Worm (Caenorhabditis elegans) whole organism, L1 larva: ENCODE data around the gene T28A11.22.

Experiments used
- C04F5.9 ChIP-seq: sonication (generic microtip); optimal IDR thresholded peaks from 2 replicates; lab custom pipeline; 2016; ENCODE audit warnings: missing genetic modification characterization, missing compliant biosample characterization
- ama-1 ChIP-seq: fragments of 150-350 bp; optimal IDR thresholded peaks from 2 replicates; lab custom pipeline; 2014
- blmp-1 ChIP-seq: fragments of 150-350 bp; optimal IDR thresholded peaks from 2 replicates; lab custom pipeline; 2014; ENCODE audit warnings: missing biosample characterization, missing genetic modification characterization
- ceh-88 ChIP-seq: fragments of 200-800 bp; sonication (Bioruptor generic); IDR thresholded peaks from 2 replicates; pipeline ENCODE4 v1.3.6; 2022; ENCODE audit warnings: missing genetic modification characterization, missing compliant biosample characterization
- elt-2 ChIP-seq: sonication (generic microtip); optimal IDR thresholded peaks from 2 replicates; lab custom pipeline; 2016; ENCODE audit warnings: missing genetic modification characterization, mild to moderate bottlenecking, inconsistent platforms, missing compliant biosample characterization, missing genetic modification reagents
- lin-13 ChIP-seq: fragments of 150-350 bp; optimal IDR thresholded peaks from 2 replicates; lab custom pipeline; 2014; ENCODE audit warnings: missing biosample characterization, missing genetic modification reagents, missing genetic modification characterization
- lin-39 ChIP-seq: fragments of 150-350 bp; optimal IDR thresholded peaks from 2 replicates; lab custom pipeline; 2014; ENCODE audit warnings: missing biosample characterization, missing genetic modification reagents, missing genetic modification characterization
- nhr-11 ChIP-seq: fragments of 150-350 bp; optimal IDR thresholded peaks from 2 replicates; lab custom pipeline; 2014; ENCODE audit warnings: missing biosample characterization, missing genetic modification characterization
- nhr-237 ChIP-seq: fragments of 150-350 bp; optimal IDR thresholded peaks from 2 replicates; lab custom pipeline; 2014; ENCODE audit warnings: missing biosample characterization, missing genetic modification characterization
- nhr-77 ChIP-seq: fragments of 150-350 bp; optimal IDR thresholded peaks from 2 replicates; lab custom pipeline; 2014; ENCODE audit warnings: missing biosample characterization, missing genetic modification characterization
- snpc-4 ChIP-seq: fragments of 150-350 bp; optimal IDR thresholded peaks from 2 replicates; lab custom pipeline; 2014; ENCODE audit warnings: missing biosample characterization, missing genetic modification characterization
- sptf-1 ChIP-seq: fragments of 150-350 bp; optimal IDR thresholded peaks from 2 replicates; lab custom pipeline; 2014; ENCODE audit warnings: missing biosample characterization, missing genetic modification characterization
- zag-1 ChIP-seq: fragments of 150-350 bp; optimal IDR thresholded peaks from 2 replicates; lab custom pipeline; 2014; ENCODE audit warnings: missing biosample characterization, missing genetic modification characterization

DNA sequence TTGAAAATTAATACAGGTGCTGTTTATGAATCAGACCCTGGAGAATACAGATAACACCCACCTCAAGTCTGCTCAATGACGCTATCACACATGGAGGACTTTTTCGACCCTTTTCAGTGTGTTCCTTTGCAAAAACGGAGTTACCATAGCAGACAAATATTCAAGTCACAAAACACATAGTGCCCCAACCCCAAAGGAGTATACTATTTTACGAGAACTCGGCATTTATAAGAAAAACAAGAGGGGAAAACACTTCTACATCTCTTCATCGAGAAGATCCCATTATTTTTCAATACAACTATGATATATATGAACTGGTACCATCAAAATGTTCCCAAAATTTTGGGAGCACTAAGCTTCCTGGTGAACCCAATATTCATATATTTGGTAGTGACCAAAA, 12.7 kb upstream of the T28A11.22 start, which contains the start of gene srj-7:
- TF ChIP-seq nhr-237 (tag; lab: Kevin White, UChicago) (no peak), lin-39 (tag; lab: Kevin White, UChicago) (no peak), elt-2 (no peak), ceh-88 (no peak), snpc-4 (no peak), zag-1 (no peak), blmp-1 (no peak), ama-1 (no peak), nhr-77 (tag; lab: Kevin White, UChicago) (no peak), lin-13 (GFP tag; lab: Kevin White, UChicago) (no peak), nhr-11 (tag; lab: Kevin White, UChicago) (no peak), C04F5.9 (no peak), sptf-1 (tag; lab: Kevin White, UChicago) (no peak)
